Fruit fly (Drosophila melanogaster) S2 (cell line): Measurements from ENCODE around the gene Gbs-76A.

Experiments
- CG8478 ChIP-seq: fragments of >200 bp; optimal IDR thresholded peaks from 2 replicates; lab custom pipeline; 2018
- CTCF ChIP-seq, 2 experiments: fragments of >200 bp; optimal IDR thresholded peaks; 2 replicates each; lab custom pipeline; 2018

DNA sequence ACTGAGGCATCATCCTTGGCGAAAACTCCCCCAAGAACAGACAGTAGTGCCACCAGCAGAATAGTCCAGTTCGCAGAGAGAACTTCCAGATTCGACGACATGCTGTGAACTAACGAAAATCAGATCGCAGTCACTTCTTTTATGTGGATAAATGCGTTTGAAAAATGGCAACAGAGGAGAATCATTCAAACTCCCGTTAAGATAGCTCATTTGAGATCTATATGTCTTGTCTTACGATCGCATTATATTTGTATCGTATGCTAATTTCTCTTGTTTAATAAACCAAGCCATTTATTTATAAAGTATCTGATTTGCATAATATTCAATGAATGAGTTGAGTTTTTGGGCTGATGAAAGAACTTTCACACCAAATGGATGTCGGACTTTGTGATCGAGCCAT is 11.9 kb downstream of the Gbs-76A start, which contains the start of gene CG14089:
- TF ChIP-seq CG8478 (lab: Kevin White, UChicago) (no peak), CTCF (optimal IDR thresholded peaks at IDR 0.05; lab: Kevin White, UChicago) (no peak)
